Fruit fly (Drosophila melanogaster): ENCODE measurements around the gene ntc.

Gene ntc

dm6 chr3L:3785688-3786087 lies 20.6 kb downstream of the ntc start (continued):
- no peak for TF ChIP-seq Sry-δ (GFP tag; optimal IDR thresholded peaks at IDR 0.05)
- no peak for TF ChIP-seq emc (GFP tag; optimal IDR thresholded peaks at IDR 0.05)
- no peak for TF ChIP-seq CG1647 (GFP tag; optimal IDR thresholded peaks at IDR 0.05)
- no peak for TF ChIP-seq NFAT (GFP tag; IDR thresholded peaks at IDR 0.05)
- TF ChIP-seq CG8281 (tag; optimal IDR thresholded peaks at IDR 0.05): no peak
- peak; percentile 37 for TF ChIP-seq gfzf (GFP tag; optimal IDR thresholded peaks at IDR 0.05)
- no peak for TF ChIP-seq E2f2 (GFP tag; IDR thresholded peaks at IDR 0.05)
- no peak for TF ChIP-seq CG4617 (GFP tag; optimal IDR thresholded peaks at IDR 0.05; ENCODE audit: borderline replicate concordance)
- peak; percentile 30 for TF ChIP-seq CG11504 (tag; optimal IDR thresholded peaks at IDR 0.05)
- TF ChIP-seq CHES-1-like (GFP tag; optimal IDR thresholded peaks at IDR 0.05): no peak
- no peak for TF ChIP-seq pan (optimal IDR thresholded peaks at IDR 0.05)
- TF ChIP-seq pan (GFP tag; optimal IDR thresholded peaks at IDR 0.05 in 1 of 2, IDR thresholded peaks at IDR 0.05 in 1 of 2): peak in 1 of 2 experiments; percentile 61
- TF ChIP-seq gem (tag; optimal IDR thresholded peaks at IDR 0.05): peak; percentile 57
- peak; percentile 34 for TF ChIP-seq CG4404 (GFP tag; IDR thresholded peaks at IDR 0.05)
- no peak for TF ChIP-seq fd102C (GFP tag; optimal IDR thresholded peaks at IDR 0.05)
- no peak for TF ChIP-seq Hmx (GFP tag; optimal IDR thresholded peaks at IDR 0.05)
- no peak for TF ChIP-seq CG8290 (GFP tag; optimal IDR thresholded peaks at IDR 0.05)
- TF ChIP-seq CG8290 (tag; optimal IDR thresholded peaks at IDR 0.05): peak in 1 of 2 experiments; percentile 7
- TF ChIP-seq grau (tag; optimal IDR thresholded peaks at IDR 0.05): peak; percentile 87
- no peak for TF ChIP-seq Mes4 (GFP tag; optimal IDR thresholded peaks at IDR 0.05)
- no peak for TF ChIP-seq lola (GFP tag; optimal IDR thresholded peaks at IDR 0.05)
- TF ChIP-seq CG10565 (GFP tag; optimal IDR thresholded peaks at IDR 0.05): no peak
- TF ChIP-seq otp (GFP tag; IDR thresholded peaks at IDR 0.05): 0 out of 3 replicates have a peak, but pooled peaks have one; percentile 6
- no peak for TF ChIP-seq HLHmδ (GFP tag; optimal IDR thresholded peaks at IDR 0.05)
- TF ChIP-seq CG9797 (GFP tag; optimal IDR thresholded peaks at IDR 0.05): no peak
- no peak for TF ChIP-seq CG1832 (GFP tag; optimal IDR thresholded peaks at IDR 0.05)
- peak; percentile 5; the same call in 1 of the 4 replicates for TF ChIP-seq Gug (GFP tag; IDR thresholded peaks at IDR 0.05)
- TF ChIP-seq Opbp (GFP tag; IDR thresholded peaks at IDR 0.05; ENCODE audit: partially characterized antibody): no peak
- peak; percentile 29 for TF ChIP-seq CG10979 (tag; optimal IDR thresholded peaks at IDR 0.05)
- no peak for TF ChIP-seq CG6791 (GFP tag; IDR thresholded peaks at IDR 0.05; ENCODE audit: partially characterized antibody)
- no peak for TF ChIP-seq sima (GFP tag; optimal IDR thresholded peaks at IDR 0.05)
- no peak for TF ChIP-seq CG8359 (GFP tag; optimal IDR thresholded peaks at IDR 0.05; ENCODE audit: borderline replicate concordance)
- no peak for TF ChIP-seq CG7372 (GFP tag; IDR thresholded peaks at IDR 0.05)
- no peak for TF ChIP-seq jing (GFP tag; optimal IDR thresholded peaks at IDR 0.05)
- TF ChIP-seq Hsf (GFP tag; optimal IDR thresholded peaks at IDR 0.05): no peak
- no peak for TF ChIP-seq CG12942 (GFP tag; optimal IDR thresholded peaks at IDR 0.05)
- TF ChIP-seq Vsx1 (GFP tag; optimal IDR thresholded peaks at IDR 0.05): no peak
- no peak for TF ChIP-seq Optix (GFP tag; IDR thresholded peaks at IDR 0.05)
- no peak for TF ChIP-seq pho (GFP tag; optimal IDR thresholded peaks at IDR 0.05)
- no peak for TF ChIP-seq CG33557 (GFP tag; optimal IDR thresholded peaks at IDR 0.05)
- no peak for TF ChIP-seq wor (GFP tag; IDR thresholded peaks at IDR 0.05)
- no peak for TF ChIP-seq CG4282 (GFP tag; optimal IDR thresholded peaks at IDR 0.05)
- 0 out of 3 replicates have a peak, but pooled peaks have one; percentile 51 for TF ChIP-seq CG11456 (GFP tag; IDR thresholded peaks at IDR 0.05)
- peak; percentile 33 for TF ChIP-seq Antp (GFP tag; optimal IDR thresholded peaks at IDR 0.05)
- no peak for TF ChIP-seq Awh (GFP tag; IDR thresholded peaks at IDR 0.05)
- no peak for TF ChIP-seq hb (GFP tag; IDR thresholded peaks at IDR 0.05; ENCODE audit: partially characterized antibody)
- no peak for TF ChIP-seq CG4328 (GFP tag; optimal IDR thresholded peaks at IDR 0.05)
- no peak for TF ChIP-seq bowl (GFP tag; IDR thresholded peaks at IDR 0.05)
- TF ChIP-seq E2f1 (GFP tag; IDR thresholded peaks at IDR 0.05): peak; percentile 61
- no peak for TF ChIP-seq sens-2 (GFP tag; IDR thresholded peaks at IDR 0.05)
- TF ChIP-seq CG10267 (tag; optimal IDR thresholded peaks at IDR 0.05): no peak
- TF ChIP-seq wek (GFP tag; optimal IDR thresholded peaks at IDR 0.05): no peak
